Worm (Caenorhabditis elegans): Measurements from ENCODE around the gene hsp-75.
A peak's percentile ranks its signal among the peaks of the same experiment; 100 is the strongest.

The hsp-75 gene

DNA sequence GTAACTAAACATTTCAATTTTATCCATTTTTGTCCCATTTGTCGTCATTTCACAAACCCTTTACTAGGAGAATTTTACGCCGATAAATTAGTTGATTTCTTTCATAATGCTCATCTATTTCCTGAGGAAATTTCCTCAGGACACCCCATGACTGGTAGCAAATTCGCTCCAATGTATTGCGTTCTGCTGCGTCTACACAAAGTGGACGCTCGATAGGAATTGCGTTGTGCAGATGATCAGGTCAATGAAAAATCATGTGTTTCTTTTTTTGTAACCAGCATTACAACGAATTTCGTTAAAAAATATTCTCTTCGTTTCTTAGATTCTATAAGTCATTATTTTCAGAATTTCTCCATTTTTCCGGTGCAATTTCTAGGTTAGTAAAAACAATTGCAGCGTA is 44.7 kb downstream of the hsp-75 start, which contains the start of gene epg-4 (continued):
- TF ChIP-seq F57A8.1 (GFP tag; optimal IDR thresholded peaks at IDR 0.05) (no peak), lsl-1 (GFP tag; optimal IDR thresholded peaks at IDR 0.05) (no peak), lin-26 (GFP tag; IDR thresholded peaks at IDR 0.05) (peak; percentile 64; the same call in 1 of the 2 replicates), Y67H2A.10 (GFP tag; conservative IDR thresholded peaks at IDR 0.05) (no peak; the same call in 1 of the 2 replicates), sptf-2 (GFP tag; optimal IDR thresholded peaks at IDR 0.05) (no peak), rcor-1 (GFP tag; IDR thresholded peaks at IDR 0.05) (no peak), let-607 (tag; optimal IDR thresholded peaks at IDR 0.05) (peak in 1 of 2 experiments; percentile 49), pbrm-1 (GFP tag; IDR thresholded peaks at IDR 0.05) (peak; percentile 43; the same call in 1 of the 2 replicates), D2030.7 (GFP tag; IDR thresholded peaks at IDR 0.05) (peak; percentile 27; the same call in 1 of the 2 replicates), Y53G8AR.9 (GFP tag; conservative IDR thresholded peaks at IDR 0.05) (0 out of 2 replicates have a peak, but pooled peaks have one; percentile 45), nhr-90 (tag; optimal IDR thresholded peaks at IDR 0.05) (peak; percentile 28), him-1 (tag; optimal IDR thresholded peaks at IDR 0.05) (no peak), nfya-2 (GFP tag; IDR thresholded peaks at IDR 0.05) (no peak), F22D6.2 (tag; optimal IDR thresholded peaks at IDR 0.05) (no peak), snpc-4 (GFP tag; optimal IDR thresholded peaks at IDR 0.05) (no peak), snpc-4 (tag; optimal IDR thresholded peaks at IDR 0.05) (peak in 3 of 4 experiments; percentile 3 to 25 (median 9)), nfyb-1 (GFP tag; IDR thresholded peaks at IDR 0.05) (peak; percentile 62; the same call in 1 of the 2 replicates), lsy-27 (tag; optimal IDR thresholded peaks at IDR 0.05; ENCODE audit: borderline replicate concordance, insufficient read depth) (no peak), ccch-3 (GFP tag; optimal IDR thresholded peaks at IDR 0.05) (no peak), madf-3 (GFP tag; IDR thresholded peaks at IDR 0.05) (peak; percentile 81)

DNA sequence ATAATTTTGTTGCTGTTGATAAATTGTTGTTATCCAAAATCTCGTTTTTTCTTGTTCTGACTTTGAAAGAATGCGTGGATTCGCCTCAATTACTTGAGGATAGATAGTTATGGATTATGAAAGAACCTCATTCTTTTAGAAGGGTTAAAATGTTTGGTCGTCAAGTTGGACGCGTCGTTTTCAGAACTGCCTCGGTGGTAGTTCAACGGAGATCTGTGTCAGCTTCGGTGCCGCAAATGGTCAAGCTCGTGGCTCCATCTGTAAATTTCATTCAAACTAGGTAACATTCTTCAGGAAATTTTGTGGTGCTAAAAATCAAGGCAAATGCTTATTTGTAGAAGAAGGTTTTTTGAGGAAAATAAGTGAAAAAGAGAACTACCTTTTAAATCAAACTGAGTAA is 45.9 kb downstream of the hsp-75 start, which contains the start of gene ndab-2:
Gene ndab-2, plus strand, starts transcription at position 140 of the 400 bp plus-strand sequence.
- peak; percentile 71 for TF ChIP-seq hrde-1 (tag; optimal IDR thresholded peaks at IDR 0.05; ENCODE audit: borderline replicate concordance)
- peak; percentile 87 for TF ChIP-seq madf-3 (GFP tag; IDR thresholded peaks at IDR 0.05)
- no peak for TF ChIP-seq snpc-1.1 (tag; optimal IDR thresholded peaks at IDR 0.05; ENCODE audit: insufficient read depth)
- TF ChIP-seq die-1 (tag; optimal IDR thresholded peaks at IDR 0.05): no peak
- no peak for TF ChIP-seq Y79H2A.3 (GFP tag; conservative IDR thresholded peaks at IDR 0.05)
- no peak for TF ChIP-seq madf-10 (tag; optimal IDR thresholded peaks at IDR 0.05)
- no peak for TF ChIP-seq ets-4 (GFP tag; optimal IDR thresholded peaks at IDR 0.05)
- TF ChIP-seq unc-62 (GFP tag; optimal IDR thresholded peaks at IDR 0.05): no peak
- TF ChIP-seq lir-1 (GFP tag; conservative IDR thresholded peaks at IDR 0.05): no peak
- TF ChIP-seq mxl-1 (tag; optimal IDR thresholded peaks at IDR 0.05): no peak
- TF ChIP-seq snpc-3.4 (tag; optimal IDR thresholded peaks at IDR 0.05): peak; percentile 57
- peak; percentile 88 for TF ChIP-seq B0336.3 (GFP tag; IDR thresholded peaks at IDR 0.05)
- TF ChIP-seq tlf-1 (GFP tag; optimal IDR thresholded peaks at IDR 0.05): peak; percentile 60
- no peak for TF ChIP-seq F52B5.7 (tag; optimal IDR thresholded peaks at IDR 0.05)
- no peak for TF ChIP-seq F57A8.1 (GFP tag; optimal IDR thresholded peaks at IDR 0.05)
- peak; percentile 52; the same call in 1 of the 2 replicates for TF ChIP-seq ztf-25 (GFP tag; IDR thresholded peaks at IDR 0.05)
- no peak for TF ChIP-seq F57C9.4 (tag; optimal IDR thresholded peaks at IDR 0.05)
- TF ChIP-seq gei-17 (GFP tag; optimal IDR thresholded peaks at IDR 0.05): no peak
- TF ChIP-seq F55B11.4 (tag; optimal IDR thresholded peaks at IDR 0.05; ENCODE audit: borderline replicate concordance, insufficient read depth): no peak
- TF ChIP-seq lag-1 (GFP tag; IDR thresholded peaks at IDR 0.05): no peak
- TF ChIP-seq sdz-38 (tag; optimal IDR thresholded peaks at IDR 0.05): no peak
- no peak for TF ChIP-seq aptf-2 (GFP tag; conservative IDR thresholded peaks at IDR 0.05)
- TF ChIP-seq zfh-2 (GFP tag; conservative IDR thresholded peaks at IDR 0.05): no peak
- no peak for TF ChIP-seq B0035.1 (tag; optimal IDR thresholded peaks at IDR 0.05)
- no peak for TF ChIP-seq sptf-2 (GFP tag; optimal IDR thresholded peaks at IDR 0.05)
- peak; percentile 26 for TF ChIP-seq F49E8.2 (tag; optimal IDR thresholded peaks at IDR 0.05; ENCODE audit: insufficient read depth)
- TF ChIP-seq ceh-58 (GFP tag; IDR thresholded peaks at IDR 0.05): 0 out of 2 replicates have a peak, but pooled peaks have one; percentile 28
- no peak for TF ChIP-seq C06A6.2 (GFP tag; conservative IDR thresholded peaks at IDR 0.05)
- TF ChIP-seq repo-1 (tag; optimal IDR thresholded peaks at IDR 0.05): peak; percentile 52
- no peak for TF ChIP-seq B0261.1 (tag; optimal IDR thresholded peaks at IDR 0.05)
